Fruit fly (Drosophila melanogaster) whole organism, embryonic: Measurements from ENCODE around the gene CG7011.

Experiments
- BEAF-32 ChIP-seq: fragments of 200-800 bp; sonication (Bioruptor generic); optimal IDR thresholded peaks from 3 replicates; lab custom pipeline; 2017; ENCODE audit warnings: missing biosample characterization, missing genetic modification characterization, mild to moderate bottlenecking, moderate library complexity, missing genetic modification reagents
- Bteb2 ChIP-seq: fragments of 200-800 bp; sonication (Bioruptor generic); optimal IDR thresholded peaks from 2 replicates; lab custom pipeline; 2016; ENCODE audit warnings: missing biosample characterization, missing genetic modification characterization
- CG11456 ChIP-seq: fragments of 200-800 bp; sonication (Bioruptor generic); IDR thresholded peaks from 3 replicates; pipeline ENCODE4 v1.3.6; 2022; ENCODE audit warnings: missing biosample characterization, missing genetic modification characterization
- CG12659 ChIP-seq: fragments of 200-800 bp; sonication (Bioruptor generic); optimal IDR thresholded peaks from 3 replicates; lab custom pipeline; 2017; ENCODE audit warnings: mild to moderate bottlenecking, missing biosample characterization, missing genetic modification reagents, missing genetic modification characterization
- CG13775 ChIP-seq: fragments of 200-800 bp; sonication (Bioruptor generic); optimal IDR thresholded peaks from 3 replicates; lab custom pipeline; 2017; ENCODE audit warnings: missing biosample characterization, mild to moderate bottlenecking, missing genetic modification characterization
- CG15073 ChIP-seq: fragments of 200-800 bp; sonication (Bioruptor generic); optimal IDR thresholded peaks from 2 replicates; lab custom pipeline; 2016; ENCODE audit warnings: missing biosample characterization, missing genetic modification characterization
- CG15269 ChIP-seq: fragments of 200-800 bp; sonication (Bioruptor generic); optimal IDR thresholded peaks from 2 replicates; lab custom pipeline; 2018; ENCODE audit warnings: missing biosample characterization, mild to moderate bottlenecking, missing genetic modification characterization, moderate library complexity
- CG16863 ChIP-seq: fragments of 200-800 bp; sonication (Bioruptor generic); optimal IDR thresholded peaks from 3 replicates; lab custom pipeline; 2016; ENCODE audit warnings: missing biosample characterization, missing genetic modification characterization
- CG17361 ChIP-seq: fragments of 200-800 bp; sonication (Bioruptor generic); IDR thresholded peaks from 3 replicates; pipeline ENCODE4 v1.3.6; 2022; ENCODE audit warnings: missing biosample characterization, missing genetic modification characterization
- CG18011 ChIP-seq: fragments of 200-800 bp; sonication (Bioruptor generic); optimal IDR thresholded peaks from 2 replicates; lab custom pipeline; 2017; ENCODE audit warnings: missing biosample characterization, missing genetic modification characterization, mild to moderate bottlenecking, moderate library complexity, missing genotype
- CG18476 ChIP-seq: fragments of 200-800 bp; sonication (Bioruptor generic); optimal IDR thresholded peaks from 2 replicates; lab custom pipeline; 2016; ENCODE audit warnings: missing biosample characterization, mild to moderate bottlenecking, missing genetic modification characterization
- CG2116 ChIP-seq: fragments of 200-800 bp; sonication (Bioruptor generic); optimal IDR thresholded peaks from 3 replicates; lab custom pipeline; 2018; ENCODE audit warnings: missing biosample characterization, mild to moderate bottlenecking, missing genetic modification characterization
- CG33213 ChIP-seq: fragments of 200-800 bp; sonication (Bioruptor generic); optimal IDR thresholded peaks from 3 replicates; lab custom pipeline; 2016; ENCODE audit warnings: missing biosample characterization, missing genetic modification characterization
- CG4282 ChIP-seq: fragments of 200-800 bp; sonication (Bioruptor generic); optimal IDR thresholded peaks from 2 replicates; lab custom pipeline; 2016; ENCODE audit warnings: missing biosample characterization, missing genetic modification characterization
- CG5953 ChIP-seq: fragments of 200-800 bp; sonication (Bioruptor generic); IDR thresholded peaks from 2 replicates; pipeline ENCODE4 v1.3.6; 2022; ENCODE audit warnings: missing biosample characterization, missing genetic modification characterization
- CG7357 ChIP-seq: fragments of 200-800 bp; sonication (Bioruptor generic); IDR thresholded peaks from 3 replicates; pipeline ENCODE4 v1.3.6; 2022; ENCODE audit warnings: missing biosample characterization, missing genetic modification characterization
- CG7745 ChIP-seq: fragments of 200-800 bp; sonication (Bioruptor generic); optimal IDR thresholded peaks from 2 replicates; lab custom pipeline; 2018; ENCODE audit warnings: missing biosample characterization, mild to moderate bottlenecking, missing genetic modification characterization, moderate library complexity
- CG8281 ChIP-seq: fragments of 200-800 bp; sonication (Bioruptor generic); optimal IDR thresholded peaks from 2 replicates; lab custom pipeline; 2018; ENCODE audit warnings: missing biosample characterization, mild to moderate bottlenecking, missing genetic modification characterization, moderate library complexity
- CG8944 ChIP-seq: fragments of 200-800 bp; sonication (Bioruptor generic); optimal IDR thresholded peaks from 3 replicates; lab custom pipeline; 2016; ENCODE audit warnings: missing biosample characterization, missing genetic modification characterization
- CG9437 ChIP-seq: fragments of 200-800 bp; sonication (Bioruptor generic); optimal IDR thresholded peaks from 2 replicates; lab custom pipeline; 2018; ENCODE audit warnings: missing biosample characterization, mild to moderate bottlenecking, missing genetic modification characterization
- Dip2 ChIP-seq: fragments of 200-800 bp; sonication (Bioruptor generic); IDR thresholded peaks from 2 replicates; pipeline ENCODE4 v1.3.6; 2022; ENCODE audit warnings: missing biosample characterization, missing genetic modification characterization
- Hand ChIP-seq: fragments of 200-800 bp; sonication (Bioruptor generic); optimal IDR thresholded peaks from 2 replicates; lab custom pipeline; 2017; ENCODE audit warnings: mild to moderate bottlenecking, missing biosample characterization, missing genetic modification reagents, missing genetic modification characterization
- Rx ChIP-seq: fragments of 200-800 bp; sonication (Bioruptor generic); IDR thresholded peaks from 2 replicates; pipeline ENCODE4 v1.3.6; 2022; ENCODE audit warnings: missing biosample characterization, missing genetic modification characterization
- Sry-δ ChIP-seq: fragments of 200-800 bp; sonication (Bioruptor generic); optimal IDR thresholded peaks from 2 replicates; lab custom pipeline; 2016; ENCODE audit warnings: missing biosample characterization, missing genetic modification characterization
- Xrp1 ChIP-seq: fragments of 200-800 bp; sonication (Bioruptor generic); IDR thresholded peaks from 2 replicates; pipeline ENCODE4 v1.3.6; 2022; ENCODE audit warnings: missing biosample characterization, missing genetic modification characterization
- ab ChIP-seq: fragments of 200-800 bp; sonication (Bioruptor generic); optimal IDR thresholded peaks from 2 replicates; lab custom pipeline; 2016; ENCODE audit warnings: missing biosample characterization, missing genetic modification characterization
- ara ChIP-seq: fragments of 200-800 bp; sonication (Bioruptor generic); IDR thresholded peaks from 2 replicates; pipeline ENCODE4 v1.3.6; 2022; ENCODE audit warnings: missing biosample characterization, missing genetic modification characterization
- ase ChIP-seq: fragments of 200-800 bp; sonication (Bioruptor generic); IDR thresholded peaks from 3 replicates; pipeline ENCODE4 v1.3.6; 2022; ENCODE audit warnings: missing biosample characterization, missing genetic modification characterization
- ash1 ChIP-seq: fragments of 200-800 bp; sonication (Bioruptor generic); optimal IDR thresholded peaks from 2 replicates; lab custom pipeline; 2018; ENCODE audit warnings: missing biosample characterization, mild to moderate bottlenecking, missing genetic modification characterization
- bbx ChIP-seq: fragments of 200-800 bp; sonication (Bioruptor generic); IDR thresholded peaks from 2 replicates; pipeline ENCODE4 v1.3.6; 2022; ENCODE audit warnings: missing biosample characterization, missing genetic modification characterization; ENCODE audit not compliant: partially characterized antibody
- da ChIP-seq: fragments of 200-800 bp; sonication (Bioruptor generic); optimal IDR thresholded peaks from 2 replicates; lab custom pipeline; 2016; ENCODE audit warnings: missing biosample characterization, missing genetic modification characterization
- ems ChIP-seq: fragments of 200-800 bp; sonication (Bioruptor generic); optimal IDR thresholded peaks from 3 replicates; lab custom pipeline; 2016; ENCODE audit warnings: missing biosample characterization, missing genetic modification characterization
- fd102C ChIP-seq: fragments of 200-800 bp; sonication (Bioruptor generic); optimal IDR thresholded peaks from 2 replicates; lab custom pipeline; 2018; ENCODE audit warnings: missing biosample characterization, mild to moderate bottlenecking, missing genetic modification characterization, moderate library complexity
- fd64A ChIP-seq: fragments of 200-800 bp; sonication (Bioruptor generic); optimal IDR thresholded peaks from 3 replicates; lab custom pipeline; 2018; ENCODE audit warnings: missing biosample characterization, mild to moderate bottlenecking, missing genetic modification characterization
- grau ChIP-seq: fragments of 200-800 bp; optimal IDR thresholded peaks from 3 replicates; lab custom pipeline; 2019; ENCODE audit warnings: missing biosample characterization, mild to moderate bottlenecking, missing genetic modification characterization, moderate library complexity
- ind ChIP-seq: fragments of 200-800 bp; sonication (Bioruptor generic); optimal IDR thresholded peaks from 3 replicates; lab custom pipeline; 2016; ENCODE audit warnings: missing biosample characterization, missing genetic modification characterization
- lab ChIP-seq: fragments of 200-800 bp; sonication (Bioruptor generic); optimal IDR thresholded peaks from 3 replicates; lab custom pipeline; 2017; ENCODE audit warnings: missing biosample characterization, missing genetic modification characterization, mild to moderate bottlenecking, moderate library complexity, missing genetic modification reagents
- lmd ChIP-seq: fragments of 200-800 bp; sonication (Bioruptor generic); IDR thresholded peaks from 2 replicates; pipeline ENCODE4 v1.3.6; 2022; ENCODE audit warnings: missing biosample characterization, missing genetic modification characterization
- nerfin-2 ChIP-seq: fragments of 200-800 bp; sonication (Bioruptor generic); IDR thresholded peaks from 2 replicates; pipeline ENCODE4 v1.3.6; 2022; ENCODE audit warnings: missing biosample characterization, missing genetic modification characterization; ENCODE audit not compliant: partially characterized antibody
- pan ChIP-seq, 4 experiments: fragments of >200 bp in 3 of 4; fragments of 200-800 bp in 1 of 4; sonication (Bioruptor generic) in 1 of 4; optimal IDR thresholded peaks in 3 of 4; IDR thresholded peaks in 1 of 4; 2 replicates each; pipeline versions ENCODE4 v1.3.6 to Lab custom; 2017 to 2022; ENCODE audit warnings: missing biosample characterization in 2 of 4, missing genetic modification characterization in 2 of 4, mixed read lengths in 1 of 4
- pfk ChIP-seq: fragments of 200-800 bp; sonication (Bioruptor generic); optimal IDR thresholded peaks from 2 replicates; lab custom pipeline; 2018; ENCODE audit warnings: missing biosample characterization, mild to moderate bottlenecking, missing genetic modification characterization, moderate library complexity
- pros ChIP-seq: fragments of 200-800 bp; sonication (Bioruptor generic); optimal IDR thresholded peaks from 3 replicates; lab custom pipeline; 2019; ENCODE audit warnings: missing biosample characterization, mild to moderate bottlenecking, missing genetic modification characterization, moderate library complexity
- sens ChIP-seq: fragments of 200-800 bp; sonication (Bioruptor generic); peaks from one replicate; lab custom pipeline; 2016; ENCODE audit warnings: missing biosample characterization, missing genetic modification characterization
- shn ChIP-seq: fragments of 200-800 bp; sonication (Bioruptor generic); optimal IDR thresholded peaks from 3 replicates; lab custom pipeline; 2016; ENCODE audit warnings: missing biosample characterization, missing genetic modification characterization
- sna ChIP-seq: fragments of 200-800 bp; sonication (Bioruptor generic); IDR thresholded peaks from 2 replicates; pipeline ENCODE4 v1.3.6; 2022; ENCODE audit warnings: missing biosample characterization, missing genetic modification characterization; ENCODE audit not compliant: partially characterized antibody
- tna ChIP-seq: fragments of 200-800 bp; sonication (Bioruptor generic); IDR thresholded peaks from 2 replicates; pipeline ENCODE4 v1.3.6; 2022; ENCODE audit warnings: missing biosample characterization, missing genetic modification characterization; ENCODE audit not compliant: partially characterized antibody
- ttk ChIP-seq: fragments of 200-800 bp; sonication (Bioruptor generic); IDR thresholded peaks from 2 replicates; pipeline ENCODE4 v2.1.2; 2022; ENCODE audit warnings: missing biosample characterization, missing genetic modification characterization
- tx ChIP-seq: fragments of 200-800 bp; sonication (Bioruptor generic); optimal IDR thresholded peaks from 2 replicates; lab custom pipeline; 2016; ENCODE audit warnings: missing biosample characterization, missing genetic modification characterization
- vfl ChIP-seq: fragments of 200-800 bp; sonication (Bioruptor generic); optimal IDR thresholded peaks from 2 replicates; lab custom pipeline; 2016; ENCODE audit warnings: missing biosample characterization, missing genetic modification characterization
- zen2 ChIP-seq: fragments of 200-800 bp; sonication (Bioruptor generic); IDR thresholded peaks from 3 replicates; pipeline ENCODE4 v1.3.6; 2022; ENCODE audit warnings: missing biosample characterization, missing genetic modification characterization; ENCODE audit not compliant: partially characterized antibody
- zfh2 ChIP-seq: fragments of 200-800 bp; sonication (Bioruptor generic); optimal IDR thresholded peaks from 2 replicates; lab custom pipeline; 2016; ENCODE audit warnings: missing biosample characterization, missing genetic modification characterization

Gene CG7011

DNA sequence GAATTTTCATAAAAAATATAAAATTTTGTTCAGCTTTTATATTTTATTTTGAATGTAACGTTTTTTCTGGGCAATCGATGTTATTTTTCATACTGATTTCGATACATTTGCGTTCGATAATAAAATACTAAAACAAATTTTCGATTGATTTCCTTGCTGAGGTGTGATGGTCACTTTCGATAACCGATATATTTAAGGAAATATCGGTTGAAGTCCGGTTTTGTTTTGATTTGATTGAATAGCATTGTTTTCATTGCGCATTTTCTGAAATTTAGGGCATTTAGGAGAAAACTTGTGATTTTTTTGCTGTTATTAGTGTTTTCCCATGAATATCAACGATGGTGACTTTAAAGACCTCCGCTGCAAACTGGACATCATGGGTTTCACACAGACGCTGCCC lies 46.9 kb downstream of the CG7011 start, which contains the start of gene Cep135 (continued):
- TF ChIP-seq lab (GFP tag; lab: Kevin White, UChicago) (no peak), Sry-δ (peak; percentile 60), fd64A (no peak), CG17361 (GFP tag; lab: Robert Waterston, UW) (no peak), CG33213 (GFP tag; lab: Kevin White, UChicago) (no peak), CG16863 (GFP tag; lab: Kevin White, UChicago) (no peak), BEAF-32 (GFP tag; lab: Kevin White, UChicago) (peak; percentile 71), Rx (no peak), ems (GFP tag; lab: Kevin White, UChicago) (no peak), nerfin-2 (GFP tag; lab: Robert Waterston, UW) (peak; percentile 92), grau (no peak), CG9437 (GFP tag; lab: Kevin White, UChicago) (no peak), zfh2 (GFP tag; lab: Kevin White, UChicago) (no peak), CG12659 (GFP tag; lab: Kevin White, UChicago) (peak; percentile 28), ab (GFP tag; lab: Kevin White, UChicago) (no peak), CG8281 (tag; lab: Kevin White, UChicago) (no peak), vfl (no peak), CG8944 (GFP tag; lab: Kevin White, UChicago) (no peak), CG5953 (no peak), zen2 (GFP tag; lab: Robert Waterston, UW) (peak; percentile 93), ash1 (no peak), ttk (GFP tag; lab: Robert Waterston, UW) (no peak), pan (optimal IDR thresholded peaks at IDR 0.05; lab: Kevin White, UChicago) (no peak), pan (GFP tag; optimal IDR thresholded peaks at IDR 0.05 in 1 of 2, IDR thresholded peaks at IDR 0.05 in 1 of 2) (no peak), CG2116 (peak; percentile 84), tx (GFP tag; lab: Kevin White, UChicago) (no peak), lmd (GFP tag; lab: Robert Waterston, UW) (no peak), Dip2 (no peak), CG4282 (no peak), Hand (no peak), sens (GFP tag; lab: Kevin White, UChicago) (no peak), Bteb2 (GFP tag; lab: Kevin White, UChicago) (no peak), da (GFP tag; lab: Kevin White, UChicago) (no peak), CG7745 (tag; lab: Kevin White, UChicago) (no peak), ara (GFP tag; lab: Robert Waterston, UW) (no peak), tna (peak; percentile 92), CG13775 (no peak), CG7357 (GFP tag; lab: Robert Waterston, UW) (no peak), ase (GFP tag; lab: Robert Waterston, UW) (no peak), CG11456 (GFP tag; lab: Robert Waterston, UW) (no peak), ind (GFP tag; lab: Kevin White, UChicago) (no peak), pfk (GFP tag; lab: Kevin White, UChicago) (no peak), shn (no peak), bbx (GFP tag; lab: Robert Waterston, UW) (peak; percentile 85), CG18476 (GFP tag; lab: Kevin White, UChicago) (no peak), CG15073 (GFP tag; lab: Kevin White, UChicago) (no peak), CG15269 (tag; lab: Kevin White, UChicago) (no peak), fd102C (GFP tag; lab: Kevin White, UChicago) (no peak), pros (no peak), CG18011 (no peak), Xrp1 (GFP tag; lab: Robert Waterston, UW) (no peak), sna (peak; percentile 98)
